Worm (Caenorhabditis elegans) whole organism, L1 larva: ENCODE data around the gene clec-118.
A peak's percentile ranks its signal among the peaks of the same experiment; 100 is the strongest.

ENCODE experiments used
- C16A3.4 ChIP-seq: fragments of 150-350 bp; optimal IDR thresholded peaks from 2 replicates; lab custom pipeline; 2014; ENCODE audit warnings: missing biosample characterization, missing genetic modification characterization
- C34B4.2 ChIP-seq: sonication (generic microtip); optimal IDR thresholded peaks from 2 replicates; lab custom pipeline; 2017; ENCODE audit warnings: mild to moderate bottlenecking, missing genetic modification characterization, missing compliant biosample characterization
- aha-1 ChIP-seq: fragments of 150-350 bp; optimal IDR thresholded peaks from 2 replicates; lab custom pipeline; 2014; ENCODE audit warnings: missing biosample characterization, missing genetic modification characterization
- alr-1 ChIP-seq: fragments of 200-800 bp; sonication (Bioruptor generic); optimal IDR thresholded peaks from 2 replicates; lab custom pipeline; 2018; ENCODE audit warnings: borderline replicate concordance, mild to moderate bottlenecking, missing genetic modification characterization, missing compliant biosample characterization
- ama-1 ChIP-seq: fragments of 150-350 bp; optimal IDR thresholded peaks from 2 replicates; lab custom pipeline; 2014
- blmp-1 ChIP-seq: fragments of 150-350 bp; optimal IDR thresholded peaks from 2 replicates; lab custom pipeline; 2014; ENCODE audit warnings: missing biosample characterization, missing genetic modification characterization
- ceh-63 ChIP-seq: fragments of 200-800 bp; sonication (Bioruptor generic); optimal IDR thresholded peaks from 2 replicates; lab custom pipeline; 2018; ENCODE audit warnings: mild to moderate bottlenecking, missing genetic modification characterization, missing compliant biosample characterization
- ceh-8 ChIP-seq: fragments of 200-800 bp; sonication (Bioruptor generic); optimal IDR thresholded peaks from 2 replicates; lab custom pipeline; 2018; ENCODE audit warnings: mild to moderate bottlenecking, missing genetic modification characterization, moderate library complexity, missing compliant biosample characterization
- ceh-82 ChIP-seq, 3 experiments: fragments of 150-350 bp in 1 of 3; sonication (generic microtip) in 2 of 3; optimal IDR thresholded peaks; 2 replicates each; lab custom pipeline; 2014 to 2017; ENCODE audit warnings: missing biosample characterization in 3 of 3, missing genetic modification characterization in 3 of 3
- ceh-88 ChIP-seq: fragments of 200-800 bp; sonication (Bioruptor generic); IDR thresholded peaks from 2 replicates; pipeline ENCODE4 v1.3.6; 2022; ENCODE audit warnings: missing genetic modification characterization, missing compliant biosample characterization
- ceh-90 ChIP-seq: sonication (generic microtip); optimal IDR thresholded peaks from 2 replicates; lab custom pipeline; 2016; ENCODE audit warnings: missing genetic modification characterization, missing compliant biosample characterization
- ces-1 ChIP-seq: fragments of 150-350 bp; optimal IDR thresholded peaks from 2 replicates; lab custom pipeline; 2014; ENCODE audit warnings: missing biosample characterization, missing genetic modification reagents, missing genetic modification characterization
- egl-27 ChIP-seq, 2 experiments: fragments of 150-350 bp in 1 of 2; sonication (generic microtip); optimal IDR thresholded peaks; 3 replicates each; lab custom pipeline; 2017 to 2018; ENCODE audit warnings: missing biosample characterization in 2 of 2, missing genetic modification characterization in 2 of 2, missing genetic modification reagents in 2 of 2
- elt-2 ChIP-seq: sonication (generic microtip); optimal IDR thresholded peaks from 2 replicates; lab custom pipeline; 2016; ENCODE audit warnings: missing genetic modification characterization, mild to moderate bottlenecking, inconsistent platforms, missing compliant biosample characterization, missing genetic modification reagents
- elt-3 ChIP-seq, 6 experiments: fragments of 150-350 bp in 1 of 6; sonication (generic microtip); optimal IDR thresholded peaks; 2 replicates each; lab custom pipeline; 2017 to 2018; ENCODE audit warnings: missing biosample characterization in 6 of 6, missing genetic modification characterization in 6 of 6, inconsistent platforms in 1 of 6
- ets-5 ChIP-seq: fragments of 200-800 bp; sonication (Bioruptor generic); IDR thresholded peaks from 2 replicates; pipeline ENCODE4 v1.3.6; 2022; ENCODE audit warnings: missing genetic modification characterization, missing compliant biosample characterization
- fkh-4 ChIP-seq: sonication (generic microtip); optimal IDR thresholded peaks from 2 replicates; lab custom pipeline; 2016; ENCODE audit warnings: missing compliant biosample characterization, missing genetic modification characterization, borderline replicate concordance
- fkh-8 ChIP-seq: sonication (generic microtip); optimal IDR thresholded peaks from 2 replicates; lab custom pipeline; 2016; ENCODE audit warnings: mild to moderate bottlenecking, missing genetic modification characterization, missing compliant biosample characterization
- hlh-17 ChIP-seq: fragments of 200-800 bp; sonication (Bioruptor generic); optimal IDR thresholded peaks from 2 replicates; lab custom pipeline; 2018; ENCODE audit warnings: missing genetic modification characterization, mild to moderate bottlenecking, missing compliant biosample characterization, moderate library complexity, borderline replicate concordance
- hlh-4 ChIP-seq: sonication (generic microtip); optimal IDR thresholded peaks from 2 replicates; lab custom pipeline; 2016; ENCODE audit warnings: mild to moderate bottlenecking, missing genetic modification characterization, missing compliant biosample characterization
- isw-1 ChIP-seq: fragments of 200-800 bp; sonication (Bioruptor generic); IDR thresholded peaks from 2 replicates; pipeline ENCODE4 v1.3.6; 2022; ENCODE audit warnings: missing genetic modification characterization, missing compliant biosample characterization
- jun-1 ChIP-seq: fragments of 150-350 bp; optimal IDR thresholded peaks from 2 replicates; lab custom pipeline; 2014; ENCODE audit warnings: missing biosample characterization, missing genetic modification reagents, missing genetic modification characterization
- lin-14 ChIP-seq: fragments of 200-800 bp; sonication (Bioruptor generic); optimal IDR thresholded peaks from 2 replicates; lab custom pipeline; 2018; ENCODE audit warnings: mild to moderate bottlenecking, missing genetic modification characterization, moderate library complexity, missing compliant biosample characterization
- lin-15B ChIP-seq: fragments of 150-350 bp; sonication (generic microtip); optimal IDR thresholded peaks from 3 replicates; lab custom pipeline; 2014; ENCODE audit warnings: missing biosample characterization, missing genetic modification characterization
- lin-35 ChIP-seq, 2 experiments: fragments of 150-350 bp; optimal IDR thresholded peaks; 2 replicates each; lab custom pipeline; 2014; ENCODE audit warnings: missing biosample characterization in 2 of 2, missing genetic modification characterization in 2 of 2, missing genetic modification reagents in 2 of 2
- lin-39 ChIP-seq: fragments of 150-350 bp; optimal IDR thresholded peaks from 2 replicates; lab custom pipeline; 2014; ENCODE audit warnings: missing biosample characterization, missing genetic modification reagents, missing genetic modification characterization
- lir-3 ChIP-seq: sonication (generic microtip); optimal IDR thresholded peaks from 2 replicates; lab custom pipeline; 2016; ENCODE audit warnings: mild to moderate bottlenecking, missing genetic modification characterization, moderate library complexity, missing compliant biosample characterization; ENCODE audit not compliant: poor library complexity
- lsy-2 ChIP-seq, 2 experiments: fragments of 150-350 bp; optimal IDR thresholded peaks; 2 replicates each; lab custom pipeline; 2014; ENCODE audit warnings: missing biosample characterization in 2 of 2, missing genetic modification characterization in 2 of 2
- mab-9 ChIP-seq: fragments of 200-800 bp; sonication (Bioruptor generic); IDR thresholded peaks from 2 replicates; pipeline ENCODE4 v1.3.6; 2022; ENCODE audit warnings: missing genetic modification reagents, missing genetic modification characterization, missing compliant biosample characterization
- mef-2 ChIP-seq: fragments of 150-350 bp; optimal IDR thresholded peaks from 2 replicates; lab custom pipeline; 2014; ENCODE audit warnings: missing biosample characterization, missing genetic modification characterization
- mep-1 ChIP-seq: fragments of 150-350 bp; optimal IDR thresholded peaks from 2 replicates; lab custom pipeline; 2014; ENCODE audit warnings: missing biosample characterization, missing genetic modification characterization
- nhr-20 ChIP-seq: sonication (generic microtip); optimal IDR thresholded peaks from 2 replicates; lab custom pipeline; 2016; ENCODE audit warnings: mild to moderate bottlenecking, missing genetic modification characterization, missing compliant biosample characterization
- nhr-237 ChIP-seq: fragments of 150-350 bp; optimal IDR thresholded peaks from 2 replicates; lab custom pipeline; 2014; ENCODE audit warnings: missing biosample characterization, missing genetic modification characterization
- nhr-28 ChIP-seq: fragments of 150-350 bp; optimal IDR thresholded peaks from 2 replicates; lab custom pipeline; 2014; ENCODE audit warnings: missing biosample characterization, missing genetic modification characterization
- nhr-47 ChIP-seq: sonication (generic microtip); optimal IDR thresholded peaks from 2 replicates; lab custom pipeline; 2016; ENCODE audit warnings: mild to moderate bottlenecking, missing genetic modification characterization, moderate library complexity, missing compliant biosample characterization
- nhr-71 ChIP-seq: sonication (generic microtip); optimal IDR thresholded peaks from 2 replicates; lab custom pipeline; 2016; ENCODE audit warnings: mild to moderate bottlenecking, missing genetic modification characterization, moderate library complexity, missing compliant biosample characterization
- nhr-77 ChIP-seq: fragments of 150-350 bp; optimal IDR thresholded peaks from 2 replicates; lab custom pipeline; 2014; ENCODE audit warnings: missing biosample characterization, missing genetic modification characterization
- nhr-85 ChIP-seq: sonication (generic microtip); peaks from one replicate; lab custom pipeline; 2016; ENCODE audit warnings: missing genetic modification characterization, inconsistent platforms, missing compliant biosample characterization
- nhr-90 ChIP-seq: sonication (generic microtip); optimal IDR thresholded peaks from 2 replicates; lab custom pipeline; 2016; ENCODE audit warnings: mild to moderate bottlenecking, missing genetic modification characterization, missing compliant biosample characterization; ENCODE audit not compliant: poor library complexity
- pag-3 ChIP-seq: sonication (generic microtip); optimal IDR thresholded peaks from 2 replicates; lab custom pipeline; 2017; ENCODE audit warnings: missing genetic modification characterization, mild to moderate bottlenecking, missing compliant biosample characterization, antibody characterized with exemption, borderline replicate concordance; ENCODE audit not compliant: insufficient read depth
- pax-3 ChIP-seq: fragments of 200-800 bp; sonication (Bioruptor generic); optimal IDR thresholded peaks from 2 replicates; lab custom pipeline; 2018; ENCODE audit warnings: mild to moderate bottlenecking, missing genetic modification characterization, moderate library complexity, missing compliant biosample characterization
- snu-23 ChIP-seq: sonication (generic microtip); optimal IDR thresholded peaks from 2 replicates; lab custom pipeline; 2016; ENCODE audit warnings: missing genetic modification characterization, missing compliant biosample characterization
- swsn-7 ChIP-seq: sonication (generic microtip); optimal IDR thresholded peaks from 2 replicates; lab custom pipeline; 2016; ENCODE audit warnings: missing genetic modification characterization, missing compliant biosample characterization
- tbx-2 ChIP-seq: sonication (generic microtip); optimal IDR thresholded peaks from 2 replicates; lab custom pipeline; 2016; ENCODE audit warnings: missing genetic modification characterization, missing compliant biosample characterization
- tlp-1 ChIP-seq: fragments of 150-350 bp; optimal IDR thresholded peaks from 2 replicates; lab custom pipeline; 2014; ENCODE audit warnings: missing biosample characterization, missing genetic modification characterization
- unc-130 ChIP-seq: fragments of 150-350 bp; optimal IDR thresholded peaks from 2 replicates; lab custom pipeline; 2017; ENCODE audit warnings: missing biosample characterization, missing genetic modification characterization, inconsistent platforms
- unc-98 ChIP-seq: fragments of 200-800 bp; sonication (Bioruptor generic); IDR thresholded peaks from 2 replicates; pipeline ENCODE4 v1.3.6; 2022; ENCODE audit warnings: missing genetic modification characterization, missing compliant biosample characterization
- vab-15 ChIP-seq: sonication (generic microtip); optimal IDR thresholded peaks from 2 replicates; lab custom pipeline; 2017; ENCODE audit warnings: missing genotype, mild to moderate bottlenecking, missing genetic modification characterization, missing compliant biosample characterization
- xbp-1 ChIP-seq: sonication (generic microtip); optimal IDR thresholded peaks from 2 replicates; lab custom pipeline; 2016; ENCODE audit warnings: missing genetic modification characterization, missing compliant biosample characterization
- zag-1 ChIP-seq: fragments of 150-350 bp; optimal IDR thresholded peaks from 2 replicates; lab custom pipeline; 2014; ENCODE audit warnings: missing biosample characterization, missing genetic modification characterization
- zip-4 ChIP-seq: fragments of 200-800 bp; sonication (Bioruptor generic); optimal IDR thresholded peaks from 2 replicates; lab custom pipeline; 2018; ENCODE audit warnings: mild to moderate bottlenecking, missing genetic modification characterization, moderate library complexity, missing compliant biosample characterization
- ztf-11 ChIP-seq, 2 experiments: sonication (generic microtip); optimal IDR thresholded peaks; 2 replicates each; lab custom pipeline; 2016 to 2017; ENCODE audit warnings: missing genetic modification characterization in 2 of 2, missing biosample characterization in 1 of 2, missing compliant biosample characterization in 1 of 2
- ztf-4 ChIP-seq: fragments of 150-350 bp; optimal IDR thresholded peaks from 2 replicates; lab custom pipeline; 2014; ENCODE audit warnings: missing biosample characterization, missing genetic modification characterization

Gene clec-118

DNA sequence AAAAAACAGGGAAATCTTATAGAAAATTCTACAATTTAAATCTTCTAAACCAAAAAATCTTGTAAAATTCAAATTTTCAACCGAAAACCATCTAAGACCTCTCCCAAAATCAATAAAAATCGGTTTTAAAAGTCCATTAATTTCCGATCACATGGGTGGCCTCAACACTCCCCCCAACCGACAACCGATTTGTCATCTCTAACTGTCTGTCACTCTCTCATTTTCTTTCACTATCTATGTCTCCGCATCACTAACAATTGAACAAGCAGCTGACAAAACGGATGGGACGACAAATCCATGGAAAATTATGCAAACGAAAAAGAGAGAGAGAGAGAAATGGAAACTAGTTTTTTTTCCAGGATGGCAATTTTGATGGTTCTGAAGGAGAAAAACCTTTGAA is 9.3 kb downstream of the clec-118 start (continued):
- TF ChIP-seq vab-15 = no peak
- TF ChIP-seq elt-3 (tag; optimal IDR thresholded peaks at IDR 0.05; lab: Kevin White, UChicago) = peak in 1 of 6 experiments; percentile 25
- TF ChIP-seq nhr-71 (tag; lab: Kevin White, UChicago) = peak; percentile 86
- peak; percentile 83 for TF ChIP-seq nhr-85
- TF ChIP-seq lin-14 (GFP tag; lab: Kevin White, UChicago) = peak; percentile 94
- peak; percentile 48 to 63 for TF ChIP-seq lin-35 (GFP tag; optimal IDR thresholded peaks at IDR 0.05; lab: Kevin White, UChicago)
- no peak for TF ChIP-seq aha-1 (tag; lab: Kevin White, UChicago)
- TF ChIP-seq ztf-11 (tag; optimal IDR thresholded peaks at IDR 0.05; lab: Kevin White, UChicago) = peak in 1 of 2 experiments; percentile 4
- no peak for TF ChIP-seq mef-2 (tag; lab: Kevin White, UChicago)
- TF ChIP-seq lin-39 (tag; lab: Kevin White, UChicago) = peak; percentile 88
- no peak for TF ChIP-seq C34B4.2 (tag; lab: Kevin White, UChicago)
- peak; percentile 40 for TF ChIP-seq ztf-4 (tag; lab: Kevin White, UChicago)
- peak; percentile 82 for TF ChIP-seq snu-23 (GFP tag; lab: Kevin White, UChicago)
- no peak for TF ChIP-seq unc-130 (tag; lab: Kevin White, UChicago)
- no peak for TF ChIP-seq ama-1 (lab: Kevin White, UChicago)
- TF ChIP-seq elt-2 (tag; lab: Kevin White, UChicago) = no peak
- no peak for TF ChIP-seq ceh-90 (tag; lab: Kevin White, UChicago)
- TF ChIP-seq pax-3 (tag; lab: Kevin White, UChicago) = no peak
- no peak for TF ChIP-seq ceh-88 (GFP tag; lab: Robert Waterston, UW)
- no peak for TF ChIP-seq ceh-63 (GFP tag; lab: Kevin White, UChicago)
- no peak for TF ChIP-seq zag-1 (tag; lab: Kevin White, UChicago)
- no peak for TF ChIP-seq ces-1 (GFP tag; lab: Kevin White, UChicago)
- TF ChIP-seq unc-98 (GFP tag; lab: Robert Waterston, UW) = no peak
- peak; percentile 66 to 74 for TF ChIP-seq lsy-2 (tag; optimal IDR thresholded peaks at IDR 0.05; lab: Kevin White, UChicago)
- TF ChIP-seq lir-3 (tag; lab: Kevin White, UChicago) = peak; percentile 8
- no peak for TF ChIP-seq tlp-1 (tag; lab: Kevin White, UChicago)
- peak; percentile 23 for TF ChIP-seq xbp-1 (tag; lab: Kevin White, UChicago)
- TF ChIP-seq fkh-4 (tag; lab: Kevin White, UChicago) = no peak
- TF ChIP-seq nhr-237 (tag; lab: Kevin White, UChicago) = no peak
- peak; percentile 22 for TF ChIP-seq isw-1 (GFP tag; lab: Robert Waterston, UW)
- no peak for TF ChIP-seq nhr-28 (tag; lab: Kevin White, UChicago)
- no peak for TF ChIP-seq jun-1
- peak; percentile 42 for TF ChIP-seq C16A3.4 (tag; lab: Kevin White, UChicago)
- TF ChIP-seq blmp-1 (tag; lab: Kevin White, UChicago) = peak; percentile 70
- TF ChIP-seq mab-9 (GFP tag; lab: Robert Waterston, UW) = no peak
- no peak for TF ChIP-seq zip-4
- no peak for TF ChIP-seq lin-15B (tag; lab: Kevin White, UChicago)
- TF ChIP-seq ceh-8 (GFP tag; lab: Kevin White, UChicago) = no peak
- TF ChIP-seq swsn-7 = peak; percentile 62
- TF ChIP-seq tbx-2 (tag; lab: Kevin White, UChicago) = peak; percentile 66
- TF ChIP-seq nhr-77 (tag; lab: Kevin White, UChicago) = no peak
- TF ChIP-seq hlh-17 (GFP tag; lab: Kevin White, UChicago) = no peak
- TF ChIP-seq alr-1 = no peak
- no peak for TF ChIP-seq pag-3 (tag; lab: Kevin White, UChicago)
- peak; percentile 65 for TF ChIP-seq nhr-20
- no peak for TF ChIP-seq egl-27 (tag; optimal IDR thresholded peaks at IDR 0.05; lab: Kevin White, UChicago)
- TF ChIP-seq mep-1 (tag; lab: Kevin White, UChicago) = peak; percentile 87
- peak; percentile 40 for TF ChIP-seq nhr-47
- TF ChIP-seq ceh-82 (tag; optimal IDR thresholded peaks at IDR 0.05; lab: Kevin White, UChicago) = peak in 1 of 3 experiments; percentile 56
- TF ChIP-seq fkh-8 (tag; lab: Kevin White, UChicago) = peak; percentile 27
- no peak for TF ChIP-seq nhr-90 (tag; lab: Kevin White, UChicago)
- TF ChIP-seq hlh-4 (tag; lab: Kevin White, UChicago) = no peak
- TF ChIP-seq ets-5 = no peak
